Worm (Caenorhabditis elegans) whole organism, early embryonic: ENCODE measurements around the gene F09F9.5.

ENCODE experiments used
- aly-1 ChIP-seq: sonication (generic microtip); optimal IDR thresholded peaks from 2 replicates; lab custom pipeline; 2016; ENCODE audit warnings: missing genetic modification characterization, missing compliant biosample characterization
- hmg-4 ChIP-seq: fragments of 200-800 bp; sonication (Bioruptor generic); optimal IDR thresholded peaks from 2 replicates; lab custom pipeline; 2018; ENCODE audit warnings: mild to moderate bottlenecking, missing genetic modification characterization, missing compliant biosample characterization
- pes-1 ChIP-seq: fragments of 200-800 bp; sonication (Bioruptor generic); IDR thresholded peaks from 2 replicates; pipeline ENCODE4 v1.3.6; 2022; ENCODE audit warnings: missing genetic modification reagents, missing genetic modification characterization, missing compliant biosample characterization
- tbx-11 ChIP-seq: fragments of 200-800 bp; sonication (Bioruptor generic); IDR thresholded peaks from 2 replicates; pipeline ENCODE4 v1.3.6; 2022; ENCODE audit warnings: missing genetic modification characterization, missing compliant biosample characterization
- tbx-37 ChIP-seq: fragments of 200-800 bp; sonication (Bioruptor generic); conservative IDR thresholded peaks from 2 replicates; pipeline ENCODE4 v1.3.6; 2022; ENCODE audit warnings: missing genetic modification reagents, missing genetic modification characterization, missing compliant biosample characterization

DNA sequence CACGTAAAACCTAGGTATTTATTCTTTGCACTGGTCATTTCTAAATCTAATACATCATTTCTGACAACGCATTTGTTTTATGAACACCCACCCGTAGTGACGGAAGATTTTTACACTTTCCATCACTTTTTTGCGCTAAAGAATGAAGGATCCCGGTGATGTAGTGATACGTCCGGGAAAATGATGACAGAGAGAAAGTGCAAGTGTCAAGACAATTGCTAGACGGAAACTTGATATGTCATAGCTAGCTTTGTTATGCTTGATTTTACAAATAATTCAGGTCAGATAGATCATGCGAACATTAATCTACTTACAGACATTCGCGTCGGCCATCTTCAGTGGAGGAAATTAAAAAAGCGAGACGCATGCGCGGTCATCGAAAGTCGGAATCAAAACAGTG is 7.8 kb upstream of the F09F9.5 start:
- no peak for TF ChIP-seq aly-1 (tag; lab: Kevin White, UChicago)
- TF ChIP-seq tbx-11 (GFP tag; lab: Robert Waterston, UW) = no peak
- TF ChIP-seq hmg-4 (GFP tag; lab: Kevin White, UChicago) = no peak
- TF ChIP-seq pes-1 (GFP tag; lab: Robert Waterston, UW) = no peak
- TF ChIP-seq tbx-37 (GFP tag; lab: Robert Waterston, UW) = no peak
